Worm (Caenorhabditis elegans) whole organism, L4 larva: Measurements from ENCODE around the gene glb-13.

Source experiments
- F44E2.7 ChIP-seq: fragments of 200-800 bp; sonication (Bioruptor generic); IDR thresholded peaks from 2 replicates; pipeline ENCODE4 v2.1.2; 2022; ENCODE audit warnings: missing genetic modification characterization, missing compliant biosample characterization
- Y5F2A.4 ChIP-seq: fragments of 200-800 bp; sonication (Bioruptor generic); optimal IDR thresholded peaks from 2 replicates; lab custom pipeline; 2018; ENCODE audit warnings: mild to moderate bottlenecking, missing genetic modification characterization, missing compliant biosample characterization
- daf-16 ChIP-seq, 3 experiments: sonication (generic microtip); optimal IDR thresholded peaks; 2 replicates each; lab custom pipeline; 2016 to 2017; ENCODE audit warnings: missing genetic modification characterization in 3 of 3, missing genetic modification reagents in 3 of 3, mild to moderate bottlenecking in 2 of 3, missing compliant biosample characterization in 2 of 3, missing biosample characterization in 1 of 3, moderate library complexity in 1 of 3
- dmd-9 ChIP-seq: fragments of 200-800 bp; sonication (Bioruptor generic); IDR thresholded peaks from 2 replicates; pipeline ENCODE4 v1.3.6; 2022; ENCODE audit warnings: missing genetic modification reagents, missing genetic modification characterization, missing compliant biosample characterization
- fkh-10 ChIP-seq: fragments of 150-350 bp; optimal IDR thresholded peaks from 2 replicates; lab custom pipeline; 2014; ENCODE audit warnings: missing biosample characterization, missing genetic modification reagents, missing genetic modification characterization
- hlh-30 ChIP-seq: sonication (generic microtip); optimal IDR thresholded peaks from 2 replicates; lab custom pipeline; 2017; ENCODE audit warnings: antibody characterized with exemption, mild to moderate bottlenecking, missing genetic modification characterization, missing compliant biosample characterization; ENCODE audit not compliant: insufficient read depth
- mep-1 ChIP-seq: fragments of 150-350 bp; sonication (generic microtip); optimal IDR thresholded peaks from 3 replicates; lab custom pipeline; 2014; ENCODE audit warnings: missing biosample characterization, missing genetic modification characterization
- nhr-10 ChIP-seq: fragments of 150-350 bp; optimal IDR thresholded peaks from 2 replicates; lab custom pipeline; 2014; ENCODE audit warnings: missing biosample characterization, missing genetic modification characterization
- php-3 ChIP-seq: fragments of 200-800 bp; sonication (Bioruptor generic); IDR thresholded peaks from 2 replicates; pipeline ENCODE4 v1.3.6; 2022; ENCODE audit warnings: missing genetic modification reagents, missing genetic modification characterization, missing compliant biosample characterization
- snpc-4 ChIP-seq: fragments of 150-350 bp; optimal IDR thresholded peaks from 2 replicates; lab custom pipeline; 2014; ENCODE audit warnings: missing biosample characterization, missing genetic modification characterization
- tag-97 ChIP-seq: fragments of 200-800 bp; sonication (Bioruptor generic); IDR thresholded peaks from 2 replicates; pipeline ENCODE4 v1.3.6; 2022; ENCODE audit warnings: missing genetic modification characterization, missing compliant biosample characterization
- unc-39 ChIP-seq: sonication (generic microtip); optimal IDR thresholded peaks from 2 replicates; lab custom pipeline; 2017; ENCODE audit warnings: missing biosample characterization, missing genetic modification characterization
- unc-62 ChIP-seq, 3 experiments: fragments of 150-350 bp in 1 of 3; sonication (generic microtip); optimal IDR thresholded peaks in 2 of 3; peaks in 1 of 3; 1 replicate in 1 of 3; 2 replicates in 2 of 3; lab custom pipeline; 2014 to 2017; ENCODE audit warnings: missing biosample characterization in 3 of 3, missing genetic modification characterization in 3 of 3, missing genetic modification reagents in 3 of 3, missing genotype in 1 of 3
- zfp-3 ChIP-seq: fragments of 200-800 bp; sonication (Bioruptor generic); conservative IDR thresholded peaks from 2 replicates; pipeline ENCODE4 v1.3.6; 2022; ENCODE audit warnings: missing genetic modification reagents, missing genetic modification characterization, missing compliant biosample characterization

ce11 chrX:12337846-12338490 lies 40.2 kb downstream of the glb-13 start, which contains the start of gene srd-44:
- TF ChIP-seq unc-62 (GFP tag; optimal IDR thresholded peaks at IDR 0.05 in 1 of 2; lab: Kevin White, UChicago) (no peak), unc-62 (tag; optimal IDR thresholded peaks at IDR 0.05; lab: Kevin White, UChicago) (no peak), snpc-4 (tag; lab: Kevin White, UChicago) (no peak), fkh-10 (GFP tag; lab: Kevin White, UChicago) (no peak), mep-1 (tag; lab: Kevin White, UChicago) (no peak), Y5F2A.4 (GFP tag; lab: Kevin White, UChicago) (no peak), nhr-10 (no peak), dmd-9 (0 out of 2 replicates have a peak, but pooled peaks have one; percentile 21), tag-97 (GFP tag; lab: Robert Waterston, UW) (no peak), daf-16 (GFP tag; optimal IDR thresholded peaks at IDR 0.05; lab: Kevin White, UChicago) (peak; percentile 8 to 30), daf-16 (tag; optimal IDR thresholded peaks at IDR 0.05; lab: Kevin White, UChicago) (no peak), F44E2.7 (GFP tag; lab: Robert Waterston, UW) (no peak), php-3 (no peak), zfp-3 (no peak), hlh-30 (tag; lab: Kevin White, UChicago) (no peak), unc-39 (tag; lab: Kevin White, UChicago) (no peak)
